Worm (Caenorhabditis elegans) whole organism, L2 larva: Measurements from ENCODE around the gene ttll-15.

Experiments
- Y55F3AM.14 ChIP-seq: fragments of 200-800 bp; sonication (Bioruptor generic); optimal IDR thresholded peaks from 2 replicates; lab custom pipeline; 2018; ENCODE audit warnings: mild to moderate bottlenecking, missing genetic modification characterization, missing compliant biosample characterization
- ZK546.5 ChIP-seq: sonication (generic microtip); optimal IDR thresholded peaks from 2 replicates; lab custom pipeline; 2017; ENCODE audit warnings: missing biosample characterization, missing genetic modification characterization
- dmd-4 ChIP-seq: sonication (generic microtip); optimal IDR thresholded peaks from 2 replicates; lab custom pipeline; 2017; ENCODE audit warnings: missing biosample characterization, missing genetic modification characterization
- fos-1 ChIP-seq: fragments of 150-350 bp; optimal IDR thresholded peaks from 2 replicates; lab custom pipeline; 2014; ENCODE audit warnings: missing biosample characterization, missing genetic modification characterization
- lin-11 ChIP-seq: fragments of 150-350 bp; sonication (generic microtip); optimal IDR thresholded peaks from 2 replicates; lab custom pipeline; 2014; ENCODE audit warnings: missing biosample characterization, missing genetic modification characterization, inconsistent platforms, mixed read lengths
- nhr-11 ChIP-seq: fragments of 150-350 bp; optimal IDR thresholded peaks from 2 replicates; lab custom pipeline; 2014; ENCODE audit warnings: missing biosample characterization, missing genetic modification characterization
- nhr-237 ChIP-seq: fragments of 150-350 bp; optimal IDR thresholded peaks from 2 replicates; lab custom pipeline; 2014; ENCODE audit warnings: missing biosample characterization, missing genetic modification characterization
- nhr-25 ChIP-seq: fragments of 150-350 bp; sonication (generic microtip); optimal IDR thresholded peaks from 3 replicates; lab custom pipeline; 2014; ENCODE audit warnings: missing biosample characterization, missing genetic modification characterization
- snpc-4 ChIP-seq: fragments of 150-350 bp; optimal IDR thresholded peaks from 2 replicates; lab custom pipeline; 2014; ENCODE audit warnings: missing biosample characterization, missing genetic modification characterization
- unc-55 ChIP-seq: fragments of 150-350 bp; sonication (generic microtip); optimal IDR thresholded peaks from 3 replicates; lab custom pipeline; 2014; ENCODE audit warnings: missing biosample characterization, missing genetic modification reagents, missing genetic modification characterization
- ztf-4 ChIP-seq: fragments of 150-350 bp; optimal IDR thresholded peaks from 2 replicates; lab custom pipeline; 2014; ENCODE audit warnings: missing biosample characterization, missing genetic modification characterization

DNA sequence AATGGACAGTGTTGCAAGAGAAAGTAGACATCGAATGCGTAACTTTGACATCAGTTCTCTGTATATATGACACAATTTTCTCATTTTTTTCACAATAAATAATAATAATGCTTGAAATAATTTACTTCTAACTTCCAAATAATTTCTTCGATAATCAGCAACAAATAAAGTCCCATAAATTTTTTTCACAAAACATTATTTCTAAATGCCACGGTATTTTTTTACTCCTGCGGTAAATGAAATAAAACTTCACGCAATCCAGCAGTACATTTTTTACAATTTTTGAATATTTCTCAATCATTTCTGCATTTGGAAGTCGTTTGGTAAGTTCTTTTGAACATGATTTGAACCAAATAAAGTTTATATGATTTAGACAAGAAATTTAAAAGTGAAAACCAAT lies 25.6 kb downstream of the ttll-15 start, which contains the start of gene spe-10:
- TF ChIP-seq dmd-4 (tag; lab: Kevin White, UChicago) (no peak), ZK546.5 (no peak), fos-1 (tag; lab: Kevin White, UChicago) (no peak), nhr-25 (tag; lab: Kevin White, UChicago) (no peak), nhr-11 (tag; lab: Kevin White, UChicago) (no peak), ztf-4 (no peak), unc-55 (GFP tag; lab: Kevin White, UChicago) (no peak), Y55F3AM.14 (no peak), nhr-237 (tag; lab: Kevin White, UChicago) (no peak), snpc-4 (tag; lab: Kevin White, UChicago) (no peak), lin-11 (tag; lab: Kevin White, UChicago) (no peak)
